Fruit fly (Drosophila melanogaster): Measurements from ENCODE around the gene CG12990.

dm6 chrX:17677953-17678668, 6.4 kb upstream of the CG12990 start:
- TF ChIP-seq psq (optimal IDR thresholded peaks at IDR 0.05) (no peak), CG8478 (optimal IDR thresholded peaks at IDR 0.05) (no peak), Dll (optimal IDR thresholded peaks at IDR 0.05) (no peak)

All from whole organism.